Fruit fly (Drosophila melanogaster) whole organism, embryonic: Measurements from ENCODE around the gene bsk.

ENCODE experiments used
- Aef1 ChIP-seq: fragments of 200-800 bp; sonication (Bioruptor generic); IDR thresholded peaks from 3 replicates; pipeline ENCODE4 v1.3.6; 2022; ENCODE audit warnings: missing biosample characterization, missing genetic modification characterization
- Atf6 ChIP-seq: fragments of 200-800 bp; sonication (Bioruptor generic); IDR thresholded peaks from 2 replicates; pipeline ENCODE4 v1.3.6; 2022; ENCODE audit warnings: missing biosample characterization, missing genetic modification characterization
- Bdp1 ChIP-seq: fragments of 200-800 bp; sonication (Bioruptor generic); optimal IDR thresholded peaks from 3 replicates; lab custom pipeline; 2016; ENCODE audit warnings: missing biosample characterization, missing genetic modification characterization
- CG10654 ChIP-seq: fragments of 200-800 bp; sonication (Bioruptor generic); optimal IDR thresholded peaks from 2 replicates; lab custom pipeline; 2016; ENCODE audit warnings: missing biosample characterization, missing genetic modification characterization
- CG13624 ChIP-seq: fragments of 200-800 bp; sonication (Bioruptor generic); optimal IDR thresholded peaks from 2 replicates; lab custom pipeline; 2016; ENCODE audit warnings: missing biosample characterization, missing genetic modification characterization
- CG14050 ChIP-seq: fragments of 200-800 bp; sonication (Bioruptor generic); IDR thresholded peaks from 3 replicates; pipeline ENCODE4 v1.3.6; 2022; ENCODE audit warnings: missing biosample characterization, missing genetic modification characterization
- CG14860 ChIP-seq: fragments of 200-800 bp; sonication (Bioruptor generic); IDR thresholded peaks from 3 replicates; pipeline ENCODE4 v1.3.6; 2022; ENCODE audit warnings: missing biosample characterization, missing genetic modification characterization; ENCODE audit not compliant: partially characterized antibody
- CG14965 ChIP-seq: fragments of 200-800 bp; sonication (Bioruptor generic); optimal IDR thresholded peaks from 2 replicates; lab custom pipeline; 2016; ENCODE audit warnings: missing biosample characterization, missing genetic modification characterization, borderline replicate concordance
- CG15073 ChIP-seq: fragments of 200-800 bp; sonication (Bioruptor generic); optimal IDR thresholded peaks from 2 replicates; lab custom pipeline; 2016; ENCODE audit warnings: missing biosample characterization, missing genetic modification characterization
- CG17328 ChIP-seq: fragments of 200-800 bp; sonication (Bioruptor generic); IDR thresholded peaks from 2 replicates; pipeline ENCODE4 v1.3.6; 2022; ENCODE audit warnings: missing biosample characterization, missing genetic modification characterization
- CG17361 ChIP-seq: fragments of 200-800 bp; sonication (Bioruptor generic); IDR thresholded peaks from 3 replicates; pipeline ENCODE4 v1.3.6; 2022; ENCODE audit warnings: missing biosample characterization, missing genetic modification characterization
- CG18599 ChIP-seq: fragments of 200-800 bp; sonication (Bioruptor generic); optimal IDR thresholded peaks from 3 replicates; lab custom pipeline; 2017; ENCODE audit warnings: missing biosample characterization, missing genetic modification characterization, mild to moderate bottlenecking, moderate library complexity, missing genetic modification reagents
- CG2116 ChIP-seq: fragments of 200-800 bp; sonication (Bioruptor generic); optimal IDR thresholded peaks from 3 replicates; lab custom pipeline; 2018; ENCODE audit warnings: missing biosample characterization, mild to moderate bottlenecking, missing genetic modification characterization
- CG30020 ChIP-seq: fragments of 200-800 bp; optimal IDR thresholded peaks from 2 replicates; lab custom pipeline; 2019; ENCODE audit warnings: missing biosample characterization, mild to moderate bottlenecking, missing genetic modification characterization, moderate library complexity
- CG30403 ChIP-seq: fragments of 200-800 bp; sonication (Bioruptor generic); optimal IDR thresholded peaks from 3 replicates; lab custom pipeline; 2016; ENCODE audit warnings: missing biosample characterization, missing genetic modification characterization
- CG32772 ChIP-seq: fragments of 200-800 bp; sonication (Bioruptor generic); IDR thresholded peaks from 2 replicates; pipeline ENCODE4 v1.3.6; 2022; ENCODE audit warnings: missing biosample characterization, missing genetic modification characterization
- CG3838 ChIP-seq: fragments of 200-800 bp; sonication (Bioruptor generic); optimal IDR thresholded peaks from 3 replicates; lab custom pipeline; 2016; ENCODE audit warnings: missing biosample characterization, missing genetic modification characterization
- CG9876 ChIP-seq: fragments of 200-800 bp; sonication (Bioruptor generic); optimal IDR thresholded peaks from 2 replicates; lab custom pipeline; 2016; ENCODE audit warnings: missing biosample characterization, missing genetic modification characterization
- Dll ChIP-seq: fragments of 200-800 bp; sonication (Bioruptor generic); IDR thresholded peaks from 4 replicates; pipeline ENCODE4 v1.3.6; 2022; ENCODE audit warnings: missing biosample characterization, missing genetic modification characterization; ENCODE audit not compliant: partially characterized antibody
- Dp ChIP-seq: fragments of 200-800 bp; sonication (Bioruptor generic); optimal IDR thresholded peaks from 2 replicates; lab custom pipeline; 2018; ENCODE audit warnings: missing biosample characterization, mild to moderate bottlenecking, missing genetic modification characterization, moderate library complexity
- E2f1 ChIP-seq: fragments of 200-800 bp; sonication (Bioruptor generic); IDR thresholded peaks from 2 replicates; pipeline ENCODE4 v1.3.6; 2022; ENCODE audit warnings: missing biosample characterization, missing genetic modification characterization
- Ets65A ChIP-seq: fragments of 200-800 bp; sonication (Bioruptor generic); peaks from one replicate; lab custom pipeline; 2016; ENCODE audit warnings: missing biosample characterization, missing genetic modification characterization
- Fer2 ChIP-seq: fragments of 200-800 bp; sonication (Bioruptor generic); optimal IDR thresholded peaks from 2 replicates; lab custom pipeline; 2018; ENCODE audit warnings: missing biosample characterization, mild to moderate bottlenecking, missing genetic modification characterization, moderate library complexity
- GATAe ChIP-seq: fragments of 200-800 bp; sonication (Bioruptor generic); conservative IDR thresholded peaks from 2 replicates; pipeline ENCODE4 v1.3.6; 2022; ENCODE audit warnings: missing biosample characterization, missing genetic modification characterization
- HLH54F ChIP-seq: fragments of 200-800 bp; sonication (Bioruptor generic); optimal IDR thresholded peaks from 3 replicates; lab custom pipeline; 2016; ENCODE audit warnings: missing biosample characterization, missing genetic modification characterization
- Hey ChIP-seq: fragments of 200-800 bp; sonication (Bioruptor generic); optimal IDR thresholded peaks from 3 replicates; lab custom pipeline; 2018; ENCODE audit warnings: missing biosample characterization, mild to moderate bottlenecking, missing genetic modification characterization
- NK7.1 ChIP-seq: fragments of 200-800 bp; sonication (Bioruptor generic); optimal IDR thresholded peaks from 3 replicates; lab custom pipeline; 2016; ENCODE audit warnings: missing biosample characterization, missing genetic modification characterization
- Neu2 ChIP-seq: fragments of 200-800 bp; sonication (Bioruptor generic); optimal IDR thresholded peaks from 3 replicates; lab custom pipeline; 2016; ENCODE audit warnings: missing biosample characterization, missing genetic modification characterization, borderline replicate concordance
- Nf-YA ChIP-seq: fragments of 200-800 bp; sonication (Bioruptor generic); IDR thresholded peaks from 2 replicates; pipeline ENCODE4 v1.3.6; 2022; ENCODE audit warnings: missing biosample characterization, missing genetic modification characterization
- Nf-YC ChIP-seq: fragments of 200-800 bp; optimal IDR thresholded peaks from 3 replicates; lab custom pipeline; 2019; ENCODE audit warnings: missing biosample characterization, mild to moderate bottlenecking, missing genetic modification characterization, moderate library complexity
- Optix ChIP-seq: fragments of 200-800 bp; sonication (Bioruptor generic); IDR thresholded peaks from 3 replicates; pipeline ENCODE4 v1.3.6; 2022; ENCODE audit warnings: missing biosample characterization, missing genetic modification characterization
- Six4 ChIP-seq: fragments of 200-800 bp; sonication (Bioruptor generic); optimal IDR thresholded peaks from 2 replicates; lab custom pipeline; 2016; ENCODE audit warnings: missing biosample characterization, missing genetic modification characterization
- Taf1 ChIP-seq: fragments of 200-800 bp; sonication (Bioruptor generic); IDR thresholded peaks from 2 replicates; pipeline ENCODE4 v1.3.6; 2022; ENCODE audit warnings: missing biosample characterization, missing genetic modification characterization
- chn ChIP-seq: fragments of 200-800 bp; sonication (Bioruptor generic); optimal IDR thresholded peaks from 2 replicates; lab custom pipeline; 2016; ENCODE audit warnings: missing biosample characterization, missing genetic modification characterization
- crp ChIP-seq, 2 experiments: fragments of 200-800 bp; sonication (Bioruptor generic); optimal IDR thresholded peaks; 2 replicates in 1 of 2; 3 replicates in 1 of 2; lab custom pipeline; 2017; ENCODE audit warnings: missing biosample characterization in 2 of 2, missing genetic modification characterization in 2 of 2, mild to moderate bottlenecking in 1 of 2, moderate library complexity in 1 of 2
- dan ChIP-seq: fragments of 200-800 bp; sonication (Bioruptor generic); IDR thresholded peaks from 2 replicates; pipeline ENCODE4 v1.3.6; 2022; ENCODE audit warnings: missing biosample characterization, missing genetic modification characterization
- dmrt11E ChIP-seq: fragments of 200-800 bp; sonication (Bioruptor generic); optimal IDR thresholded peaks from 3 replicates; lab custom pipeline; 2018; ENCODE audit warnings: missing biosample characterization, mild to moderate bottlenecking, missing genetic modification characterization, moderate library complexity
- dysf ChIP-seq: fragments of 200-800 bp; sonication (Bioruptor generic); IDR thresholded peaks from 3 replicates; pipeline ENCODE4 v1.3.6; 2022; ENCODE audit warnings: missing biosample characterization, missing genetic modification characterization
- eve ChIP-seq, 2 experiments: fragments of >200 bp; optimal IDR thresholded peaks; 2 replicates each; lab custom pipeline; 2017; ENCODE audit warnings: missing biosample characterization in 2 of 2, missing genetic modification characterization in 2 of 2
- grn ChIP-seq: fragments of 200-800 bp; sonication (Bioruptor generic); optimal IDR thresholded peaks from 3 replicates; lab custom pipeline; 2017; ENCODE audit warnings: missing biosample characterization, missing genetic modification characterization
- h ChIP-seq: fragments of >200 bp; optimal IDR thresholded peaks from 2 replicates; lab custom pipeline; 2017
- inv ChIP-seq: fragments of 200-800 bp; sonication (Bioruptor generic); IDR thresholded peaks from 2 replicates; pipeline ENCODE4 v1.3.6; 2022; ENCODE audit warnings: missing biosample characterization, missing genetic modification characterization; ENCODE audit not compliant: partially characterized antibody
- lola ChIP-seq, 3 experiments: fragments of >200 bp in 2 of 3; fragments of 200-800 bp in 1 of 3; sonication (Bioruptor generic) in 1 of 3; optimal IDR thresholded peaks; 2 replicates each; lab custom pipeline; 2017 to 2019; ENCODE audit warnings: missing biosample characterization in 3 of 3, missing genetic modification characterization in 3 of 3, mild to moderate bottlenecking in 1 of 3, moderate library complexity in 1 of 3
- mirr ChIP-seq: fragments of 200-800 bp; sonication (Bioruptor generic); optimal IDR thresholded peaks from 3 replicates; lab custom pipeline; 2018; ENCODE audit warnings: missing biosample characterization, mild to moderate bottlenecking, missing genetic modification characterization
- phol ChIP-seq: fragments of 200-800 bp; sonication (Bioruptor generic); optimal IDR thresholded peaks from 3 replicates; lab custom pipeline; 2018; ENCODE audit warnings: missing biosample characterization, mild to moderate bottlenecking, missing genetic modification characterization, moderate library complexity
- rib ChIP-seq: fragments of 200-800 bp; sonication (Bioruptor generic); IDR thresholded peaks from 2 replicates; pipeline ENCODE4 v1.3.6; 2022; ENCODE audit warnings: missing biosample characterization, missing genetic modification characterization
- ro ChIP-seq: fragments of 200-800 bp; sonication (Bioruptor generic); IDR thresholded peaks from 2 replicates; pipeline ENCODE4 v1.3.6; 2022; ENCODE audit warnings: missing biosample characterization, missing genetic modification characterization
- sr ChIP-seq: fragments of 200-800 bp; sonication (Bioruptor generic); IDR thresholded peaks from 3 replicates; pipeline ENCODE4 v1.3.6; 2022; ENCODE audit warnings: missing biosample characterization, missing genetic modification characterization
- sug ChIP-seq: fragments of 200-800 bp; optimal IDR thresholded peaks from 2 replicates; lab custom pipeline; 2019; ENCODE audit warnings: missing biosample characterization, mild to moderate bottlenecking, missing genetic modification characterization, moderate library complexity
- toy ChIP-seq: fragments of 200-800 bp; sonication (Bioruptor generic); IDR thresholded peaks from 2 replicates; pipeline ENCODE4 v1.3.6; 2022; ENCODE audit warnings: missing biosample characterization, missing genetic modification characterization
- zen2 ChIP-seq: fragments of 200-800 bp; sonication (Bioruptor generic); IDR thresholded peaks from 3 replicates; pipeline ENCODE4 v1.3.6; 2022; ENCODE audit warnings: missing biosample characterization, missing genetic modification characterization; ENCODE audit not compliant: partially characterized antibody

Gene bsk

DNA sequence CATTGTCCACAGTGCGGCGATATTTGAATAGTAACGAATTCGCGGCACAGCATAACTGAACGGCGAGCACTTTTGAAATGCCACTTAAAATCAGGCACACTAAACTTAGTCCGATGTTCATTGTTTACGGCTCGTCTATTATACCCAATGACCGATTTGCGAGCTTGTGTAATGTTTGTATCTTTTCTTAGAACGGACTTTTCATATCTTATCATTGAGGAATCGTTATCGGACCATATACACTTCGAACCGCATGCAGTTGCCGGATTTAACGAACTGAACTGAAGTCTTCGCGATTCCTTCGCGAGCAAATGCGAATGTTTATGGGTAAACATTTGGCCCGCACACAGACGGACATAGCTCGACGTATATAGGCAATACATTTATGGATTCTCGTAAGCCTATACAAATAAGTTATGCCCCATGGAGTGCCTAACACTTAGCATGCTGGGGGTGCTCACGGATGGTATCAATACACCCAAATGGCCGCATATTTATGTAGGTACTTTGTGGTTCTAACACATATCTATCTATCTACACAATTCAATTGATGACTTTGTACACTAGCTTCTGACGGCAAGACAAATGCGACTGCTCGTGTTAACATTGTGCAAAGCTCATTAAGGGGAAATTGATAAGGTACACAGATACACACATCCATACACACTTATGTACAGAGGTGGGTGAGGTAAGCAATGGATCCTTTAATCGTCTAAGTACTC, 12.4 kb downstream of the bsk start, which contains the start of gene mthl15 (continued):
- TF ChIP-seq dan (GFP tag; lab: Robert Waterston, UW) (no peak), dysf (GFP tag; lab: Robert Waterston, UW) (no peak), NK7.1 (GFP tag; lab: Kevin White, UChicago) (no peak), dmrt11E (peak; percentile 34), zen2 (GFP tag; lab: Robert Waterston, UW) (no peak), Nf-YA (GFP tag; lab: Robert Waterston, UW) (no peak), mirr (peak; percentile 95), Aef1 (GFP tag; lab: Robert Waterston, UW) (no peak), sr (GFP tag; lab: Robert Waterston, UW) (no peak), chn (GFP tag; lab: Kevin White, UChicago) (no peak), CG3838 (no peak), E2f1 (GFP tag; lab: Robert Waterston, UW) (no peak), CG14860 (no peak), Fer2 (tag; lab: Kevin White, UChicago) (no peak), rib (GFP tag; lab: Robert Waterston, UW) (no peak), grn (GFP tag; lab: Kevin White, UChicago) (peak; percentile 28), eve (GFP tag; optimal IDR thresholded peaks at IDR 0.05; lab: Kevin White, UChicago) (peak in 1 of 2 experiments; percentile 62), toy (no peak), Taf1 (GFP tag; lab: Robert Waterston, UW) (no peak), Six4 (GFP tag; lab: Kevin White, UChicago) (no peak), ro (GFP tag; lab: Robert Waterston, UW) (no peak), Atf6 (GFP tag; lab: Robert Waterston, UW) (peak; percentile 41; the same call in 1 of the 2 replicates), inv (GFP tag; lab: Robert Waterston, UW) (no peak), phol (tag; lab: Kevin White, UChicago) (no peak), crp (GFP tag; optimal IDR thresholded peaks at IDR 0.05; lab: Kevin White, UChicago) (no peak), Neu2 (GFP tag; lab: Kevin White, UChicago) (no peak), GATAe (GFP tag; lab: Robert Waterston, UW) (no peak), CG2116 (no peak), Optix (no peak), CG18599 (GFP tag; lab: Kevin White, UChicago) (no peak), CG14050 (no peak), CG17361 (GFP tag; lab: Robert Waterston, UW) (no peak), Dp (GFP tag; lab: Kevin White, UChicago) (no peak), CG32772 (GFP tag; lab: Robert Waterston, UW) (no peak), HLH54F (GFP tag; lab: Kevin White, UChicago) (no peak), CG17328 (GFP tag; lab: Robert Waterston, UW) (0 out of 2 replicates have a peak, but pooled peaks have one; percentile 29), Ets65A (GFP tag; lab: Kevin White, UChicago) (no peak), CG13624 (GFP tag; lab: Kevin White, UChicago) (no peak), CG30403 (GFP tag; lab: Kevin White, UChicago) (no peak), CG15073 (GFP tag; lab: Kevin White, UChicago) (no peak), Dll (GFP tag; lab: Robert Waterston, UW) (no peak), CG9876 (no peak), CG10654 (GFP tag; lab: Kevin White, UChicago) (no peak), h (lab: Kevin White, UChicago) (no peak), Hey (no peak), CG14965 (GFP tag; lab: Kevin White, UChicago) (no peak), Nf-YC (tag; lab: Kevin White, UChicago) (no peak), CG30020 (tag; lab: Kevin White, UChicago) (no peak), Bdp1 (GFP tag; lab: Kevin White, UChicago) (no peak), lola (GFP tag; optimal IDR thresholded peaks at IDR 0.05; lab: Kevin White, UChicago) (no peak), sug (tag; lab: Kevin White, UChicago) (peak; percentile 94)
